Fruit fly (Drosophila melanogaster) whole organism, embryonic: ENCODE measurements around the gene Obp28a.

ENCODE experiments used
- Adf1 ChIP-seq: fragments of 200-800 bp; sonication (Bioruptor generic); IDR thresholded peaks from 2 replicates; pipeline ENCODE4 v1.3.6; 2022; ENCODE audit warnings: missing biosample characterization, missing genetic modification characterization
- B-H1 ChIP-seq: fragments of 200-800 bp; sonication (Bioruptor generic); IDR thresholded peaks from 3 replicates; pipeline ENCODE4 v1.3.6; 2022; ENCODE audit warnings: missing biosample characterization, missing genetic modification characterization
- Blimp-1 ChIP-seq: fragments of 200-800 bp; sonication (Bioruptor generic); optimal IDR thresholded peaks from 3 replicates; lab custom pipeline; 2018; ENCODE audit warnings: missing biosample characterization, missing genetic modification characterization, mild to moderate bottlenecking, moderate library complexity, missing genetic modification reagents
- CG10462 ChIP-seq: fragments of 200-800 bp; sonication (Bioruptor generic); optimal IDR thresholded peaks from 2 replicates; lab custom pipeline; 2016; ENCODE audit warnings: missing biosample characterization, missing genetic modification characterization
- CG11085 ChIP-seq: fragments of 200-800 bp; sonication (Bioruptor generic); IDR thresholded peaks from 2 replicates; pipeline ENCODE4 v1.3.6; 2022; ENCODE audit warnings: missing biosample characterization, missing genetic modification characterization
- CG11456 ChIP-seq: fragments of 200-800 bp; sonication (Bioruptor generic); IDR thresholded peaks from 3 replicates; pipeline ENCODE4 v1.3.6; 2022; ENCODE audit warnings: missing biosample characterization, missing genetic modification characterization
- CG11504 ChIP-seq: fragments of 200-800 bp; sonication (Bioruptor generic); optimal IDR thresholded peaks from 3 replicates; lab custom pipeline; 2019; ENCODE audit warnings: missing biosample characterization, mild to moderate bottlenecking, missing genetic modification characterization, moderate library complexity
- CG12236 ChIP-seq: fragments of 200-800 bp; sonication (Bioruptor generic); optimal IDR thresholded peaks from 2 replicates; lab custom pipeline; 2016; ENCODE audit warnings: missing biosample characterization, missing genetic modification characterization
- CG12299 ChIP-seq: fragments of 200-800 bp; sonication (Bioruptor generic); optimal IDR thresholded peaks from 2 replicates; lab custom pipeline; 2018; ENCODE audit warnings: missing biosample characterization, mild to moderate bottlenecking, missing genetic modification characterization
- CG1603 ChIP-seq: fragments of 200-800 bp; sonication (Bioruptor generic); optimal IDR thresholded peaks from 2 replicates; lab custom pipeline; 2019; ENCODE audit warnings: missing biosample characterization, mild to moderate bottlenecking, missing genetic modification characterization, moderate library complexity
- CG17912 ChIP-seq: fragments of 200-800 bp; sonication (Bioruptor generic); optimal IDR thresholded peaks from 2 replicates; lab custom pipeline; 2018; ENCODE audit warnings: missing biosample characterization, mild to moderate bottlenecking, missing genetic modification characterization
- CG2678 ChIP-seq: fragments of 200-800 bp; sonication (Bioruptor generic); optimal IDR thresholded peaks from 3 replicates; lab custom pipeline; 2019; ENCODE audit warnings: missing biosample characterization, mild to moderate bottlenecking, missing genetic modification characterization, moderate library complexity
- CG30403 ChIP-seq: fragments of 200-800 bp; sonication (Bioruptor generic); optimal IDR thresholded peaks from 3 replicates; lab custom pipeline; 2016; ENCODE audit warnings: missing biosample characterization, missing genetic modification characterization
- CG31441 ChIP-seq: fragments of 200-800 bp; sonication (Bioruptor generic); IDR thresholded peaks from 2 replicates; pipeline ENCODE4 v1.3.6; 2022; ENCODE audit warnings: missing biosample characterization, missing genetic modification characterization
- CG7372 ChIP-seq: fragments of 200-800 bp; sonication (Bioruptor generic); IDR thresholded peaks from 2 replicates; pipeline ENCODE4 v1.3.6; 2022; ENCODE audit warnings: missing biosample characterization, missing genetic modification characterization
- CG7963 ChIP-seq: fragments of 200-800 bp; sonication (Bioruptor generic); IDR thresholded peaks from 3 replicates; pipeline ENCODE4 v1.3.6; 2022; ENCODE audit warnings: missing biosample characterization, missing genetic modification characterization; ENCODE audit not compliant: partially characterized antibody
- CG9932 ChIP-seq: fragments of 200-800 bp; sonication (Bioruptor generic); IDR thresholded peaks from 2 replicates; pipeline ENCODE4 v1.3.6; 2022; ENCODE audit warnings: missing biosample characterization, missing genetic modification characterization
- D19B ChIP-seq: fragments of 200-800 bp; sonication (Bioruptor generic); optimal IDR thresholded peaks from 2 replicates; lab custom pipeline; 2017; ENCODE audit warnings: missing biosample characterization, mild to moderate bottlenecking, missing genetic modification characterization
- Dll ChIP-seq: fragments of 200-800 bp; sonication (Bioruptor generic); IDR thresholded peaks from 4 replicates; pipeline ENCODE4 v1.3.6; 2022; ENCODE audit warnings: missing biosample characterization, missing genetic modification characterization; ENCODE audit not compliant: partially characterized antibody
- Drgx ChIP-seq: fragments of 200-800 bp; sonication (Bioruptor generic); IDR thresholded peaks from 2 replicates; pipeline ENCODE4 v1.3.6; 2022; ENCODE audit warnings: missing biosample characterization, missing genetic modification characterization
- E2f2 ChIP-seq: fragments of 200-800 bp; sonication (Bioruptor generic); IDR thresholded peaks from 2 replicates; pipeline ENCODE4 v1.3.6; 2022; ENCODE audit warnings: missing biosample characterization, missing genetic modification characterization
- Med ChIP-seq: fragments of 200-800 bp; sonication (Bioruptor generic); peaks from one replicate; lab custom pipeline; 2016; ENCODE audit warnings: missing biosample characterization, missing genetic modification characterization, mild to moderate bottlenecking, inconsistent platforms, moderate library complexity
- NK7.1 ChIP-seq: fragments of 200-800 bp; sonication (Bioruptor generic); optimal IDR thresholded peaks from 3 replicates; lab custom pipeline; 2016; ENCODE audit warnings: missing biosample characterization, missing genetic modification characterization
- Nf-YB ChIP-seq: fragments of 200-800 bp; sonication (Bioruptor generic); optimal IDR thresholded peaks from 3 replicates; lab custom pipeline; 2019; ENCODE audit warnings: missing biosample characterization, mild to moderate bottlenecking, missing genetic modification characterization, moderate library complexity
- Oli ChIP-seq: fragments of 200-800 bp; sonication (Bioruptor generic); optimal IDR thresholded peaks from 2 replicates; lab custom pipeline; 2018; ENCODE audit warnings: missing biosample characterization, mild to moderate bottlenecking, missing genetic modification characterization, moderate library complexity
- Optix ChIP-seq: fragments of 200-800 bp; sonication (Bioruptor generic); IDR thresholded peaks from 3 replicates; pipeline ENCODE4 v1.3.6; 2022; ENCODE audit warnings: missing biosample characterization, missing genetic modification characterization
- Ptx1 ChIP-seq: fragments of 200-800 bp; sonication (Bioruptor generic); IDR thresholded peaks from 2 replicates; pipeline ENCODE4 v1.3.6; 2022; ENCODE audit warnings: missing biosample characterization, missing genetic modification characterization
- Sox102F ChIP-seq: fragments of 200-800 bp; sonication (Bioruptor generic); optimal IDR thresholded peaks from 2 replicates; lab custom pipeline; 2018; ENCODE audit warnings: missing biosample characterization, mild to moderate bottlenecking, missing genetic modification characterization, moderate library complexity
- Stat92E ChIP-seq, 3 experiments: fragments of >200 bp in 2 of 3; fragments of 200-800 bp in 1 of 3; sonication (Bioruptor generic) in 1 of 3; optimal IDR thresholded peaks; 2 replicates each; lab custom pipeline; 2017 to 2019; ENCODE audit warnings: missing biosample characterization in 3 of 3, missing genetic modification characterization in 3 of 3, mild to moderate bottlenecking in 1 of 3, moderate library complexity in 1 of 3
- Xbp1 ChIP-seq: fragments of 200-800 bp; sonication (Bioruptor generic); optimal IDR thresholded peaks from 3 replicates; lab custom pipeline; 2016; ENCODE audit warnings: missing biosample characterization, mild to moderate bottlenecking, missing genetic modification characterization
- ato ChIP-seq: fragments of 200-800 bp; sonication (Bioruptor generic); IDR thresholded peaks from 2 replicates; pipeline ENCODE4 v1.3.6; 2022; ENCODE audit warnings: missing biosample characterization, missing genetic modification characterization; ENCODE audit not compliant: partially characterized antibody
- bbx ChIP-seq: fragments of 200-800 bp; sonication (Bioruptor generic); IDR thresholded peaks from 2 replicates; pipeline ENCODE4 v1.3.6; 2022; ENCODE audit warnings: missing biosample characterization, missing genetic modification characterization; ENCODE audit not compliant: partially characterized antibody
- btn ChIP-seq: fragments of 200-800 bp; sonication (Bioruptor generic); optimal IDR thresholded peaks from 2 replicates; lab custom pipeline; 2016; ENCODE audit warnings: missing biosample characterization, missing genetic modification characterization
- chif ChIP-seq, 2 experiments: fragments of 200-800 bp; sonication (Bioruptor generic); optimal IDR thresholded peaks; 3 replicates each; lab custom pipeline; 2016; ENCODE audit warnings: missing biosample characterization in 2 of 2, missing genetic modification characterization in 2 of 2
- dmrt99B ChIP-seq: fragments of 200-800 bp; sonication (Bioruptor generic); optimal IDR thresholded peaks from 2 replicates; lab custom pipeline; 2018; ENCODE audit warnings: missing biosample characterization, mild to moderate bottlenecking, missing genetic modification characterization, moderate library complexity
- fd96Cb ChIP-seq: fragments of 200-800 bp; sonication (Bioruptor generic); optimal IDR thresholded peaks from 2 replicates; lab custom pipeline; 2018; ENCODE audit warnings: missing biosample characterization, mild to moderate bottlenecking, missing genetic modification characterization, moderate library complexity
- fru ChIP-seq: fragments of >200 bp; optimal IDR thresholded peaks from 2 replicates; lab custom pipeline; 2017
- gem ChIP-seq: fragments of 200-800 bp; sonication (Bioruptor generic); optimal IDR thresholded peaks from 2 replicates; lab custom pipeline; 2019; ENCODE audit warnings: missing biosample characterization, mild to moderate bottlenecking, missing genetic modification characterization, moderate library complexity
- grn ChIP-seq: fragments of 200-800 bp; sonication (Bioruptor generic); optimal IDR thresholded peaks from 3 replicates; lab custom pipeline; 2017; ENCODE audit warnings: missing biosample characterization, missing genetic modification characterization
- gro ChIP-seq: fragments of 200-800 bp; sonication (Bioruptor generic); optimal IDR thresholded peaks from 2 replicates; lab custom pipeline; 2016; ENCODE audit warnings: missing biosample characterization, missing genetic modification characterization
- her ChIP-seq: fragments of 200-800 bp; sonication (Bioruptor generic); optimal IDR thresholded peaks from 2 replicates; lab custom pipeline; 2016; ENCODE audit warnings: missing biosample characterization, missing genetic modification characterization
- ken ChIP-seq: fragments of 200-800 bp; sonication (Bioruptor generic); IDR thresholded peaks from 3 replicates; pipeline ENCODE4 v1.3.6; 2022; ENCODE audit warnings: missing biosample characterization, missing genetic modification characterization
- pan ChIP-seq, 4 experiments: fragments of >200 bp in 3 of 4; fragments of 200-800 bp in 1 of 4; sonication (Bioruptor generic) in 1 of 4; optimal IDR thresholded peaks in 3 of 4; IDR thresholded peaks in 1 of 4; 2 replicates each; pipeline versions ENCODE4 v1.3.6 to Lab custom; 2017 to 2022; ENCODE audit warnings: missing biosample characterization in 2 of 4, missing genetic modification characterization in 2 of 4, mixed read lengths in 1 of 4
- row ChIP-seq: fragments of 200-800 bp; sonication (Bioruptor generic); IDR thresholded peaks from 3 replicates; pipeline ENCODE4 v1.3.6; 2022; ENCODE audit warnings: missing biosample characterization, missing genetic modification characterization
- sens ChIP-seq: fragments of 200-800 bp; sonication (Bioruptor generic); peaks from one replicate; lab custom pipeline; 2016; ENCODE audit warnings: missing biosample characterization, missing genetic modification characterization
- stc ChIP-seq: fragments of 200-800 bp; sonication (Bioruptor generic); IDR thresholded peaks from 2 replicates; pipeline ENCODE4 v1.3.6; 2022; ENCODE audit warnings: missing biosample characterization, missing genetic modification characterization
- twi ChIP-seq: fragments of 200-800 bp; optimal IDR thresholded peaks from 2 replicates; lab custom pipeline; 2019; ENCODE audit warnings: missing biosample characterization, mild to moderate bottlenecking, missing genetic modification characterization, moderate library complexity
- tx ChIP-seq: fragments of 200-800 bp; sonication (Bioruptor generic); optimal IDR thresholded peaks from 2 replicates; lab custom pipeline; 2016; ENCODE audit warnings: missing biosample characterization, missing genetic modification characterization
- wdn ChIP-seq: fragments of 200-800 bp; sonication (Bioruptor generic); IDR thresholded peaks from 2 replicates; pipeline ENCODE4 v1.3.6; 2022; ENCODE audit warnings: missing biosample characterization, missing genetic modification characterization

The Obp28a gene

dm6 chr2L:7523564-7523963 is 26.4 kb upstream of the Obp28a start (continued):
- TF ChIP-seq Xbp1 (GFP tag; lab: Kevin White, UChicago) = no peak
- TF ChIP-seq gro (GFP tag; lab: Kevin White, UChicago) = no peak
- TF ChIP-seq twi = no peak
- TF ChIP-seq CG9932 (GFP tag; lab: Robert Waterston, UW) = no peak
- no peak for TF ChIP-seq her (GFP tag; lab: Kevin White, UChicago)
- TF ChIP-seq ken (GFP tag; lab: Robert Waterston, UW) = no peak
- no peak for TF ChIP-seq Nf-YB (GFP tag; lab: Kevin White, UChicago)
- TF ChIP-seq CG11085 (GFP tag; lab: Robert Waterston, UW) = no peak
- no peak for TF ChIP-seq CG10462 (GFP tag; lab: Kevin White, UChicago)
- no peak for TF ChIP-seq wdn (GFP tag; lab: Robert Waterston, UW)
- TF ChIP-seq stc (GFP tag; lab: Robert Waterston, UW) = no peak
- no peak for TF ChIP-seq CG17912 (GFP tag; lab: Kevin White, UChicago)
- no peak for TF ChIP-seq B-H1
- no peak for TF ChIP-seq E2f2 (GFP tag; lab: Robert Waterston, UW)

dm6 chr2L:7522737-7523136 is 25.6 kb upstream of the Obp28a start:
- TF ChIP-seq row (GFP tag; lab: Robert Waterston, UW) (peak; percentile 34), gem (tag; lab: Kevin White, UChicago) (peak; percentile 25), Blimp-1 (GFP tag; lab: Kevin White, UChicago) (peak; percentile 1), dmrt99B (tag; lab: Kevin White, UChicago) (peak; percentile 6), CG2678 (tag; lab: Kevin White, UChicago) (peak; percentile 19), CG7963 (GFP tag; lab: Robert Waterston, UW) (no peak), sens (GFP tag; lab: Kevin White, UChicago) (peak; percentile 79), btn (GFP tag; lab: Kevin White, UChicago) (no peak), D19B (GFP tag; lab: Kevin White, UChicago) (peak; percentile 13), CG12299 (tag; lab: Kevin White, UChicago) (no peak), Sox102F (GFP tag; lab: Kevin White, UChicago) (peak; percentile 31), Dll (GFP tag; lab: Robert Waterston, UW) (no peak), Adf1 (GFP tag; lab: Robert Waterston, UW) (no peak), CG11504 (tag; lab: Kevin White, UChicago) (peak; percentile 3), CG12236 (GFP tag; lab: Kevin White, UChicago) (no peak), CG31441 (GFP tag; lab: Robert Waterston, UW) (0 out of 2 replicates have a peak, but pooled peaks have one; percentile 13), pan (optimal IDR thresholded peaks at IDR 0.05; lab: Kevin White, UChicago) (no peak), pan (GFP tag; optimal IDR thresholded peaks at IDR 0.05 in 1 of 2, IDR thresholded peaks at IDR 0.05 in 1 of 2) (peak in 1 of 2 experiments; percentile 17), CG11456 (GFP tag; lab: Robert Waterston, UW) (no peak), Optix (GFP tag; lab: Robert Waterston, UW) (0 out of 3 replicates have a peak, but pooled peaks have one; percentile 15), fd96Cb (tag; lab: Kevin White, UChicago) (peak; percentile 24), CG7372 (peak; percentile 76), Drgx (peak; percentile 57), ato (GFP tag; lab: Robert Waterston, UW) (no peak), grn (GFP tag; lab: Kevin White, UChicago) (peak; percentile 68), Oli (peak; percentile 26), Stat92E (GFP tag; optimal IDR thresholded peaks at IDR 0.05; lab: Kevin White, UChicago) (no peak), chif (GFP tag; optimal IDR thresholded peaks at IDR 0.05; lab: Kevin White, UChicago) (peak in 1 of 2 experiments; percentile 6), Med (GFP tag; lab: Kevin White, UChicago) (peak; percentile 77), tx (GFP tag; lab: Kevin White, UChicago) (no peak), bbx (no peak), CG30403 (GFP tag; lab: Kevin White, UChicago) (peak; percentile 17), CG1603 (peak; percentile 23), stc (GFP tag; lab: Robert Waterston, UW) (0 out of 2 replicates have a peak, but pooled peaks have one; percentile 12), NK7.1 (GFP tag; lab: Kevin White, UChicago) (no peak), fru (no peak), Ptx1 (GFP tag; lab: Robert Waterston, UW) (0 out of 2 replicates have a peak, but pooled peaks have one; percentile 15)
